Worm (Caenorhabditis elegans) whole organism, L3 larva: ENCODE data around the gene metl-1.
A peak's percentile ranks its signal among the peaks of the same experiment; 100 is the strongest.

ENCODE experiments used
- jun-1 ChIP-seq: fragments of 150-350 bp; optimal IDR thresholded peaks from 2 replicates; lab custom pipeline; 2014; ENCODE audit warnings: missing biosample characterization, missing genetic modification reagents, missing genetic modification characterization
- lin-15B ChIP-seq: fragments of 150-350 bp; optimal IDR thresholded peaks from 2 replicates; lab custom pipeline; 2014; ENCODE audit warnings: missing biosample characterization, missing genetic modification characterization
- nhr-28 ChIP-seq: fragments of 150-350 bp; optimal IDR thresholded peaks from 2 replicates; lab custom pipeline; 2014; ENCODE audit warnings: missing biosample characterization, missing genetic modification characterization
- ztf-4 ChIP-seq: fragments of 150-350 bp; optimal IDR thresholded peaks from 2 replicates; lab custom pipeline; 2014; ENCODE audit warnings: missing biosample characterization, missing genetic modification characterization

ce11 chrII:11492843-11493242 is 19.5 kb upstream of the metl-1 start, which contains the start of gene hacl-1:
- TF ChIP-seq jun-1: peak; percentile 4
- no peak for TF ChIP-seq lin-15B
- no peak for TF ChIP-seq nhr-28 (tag; lab: Kevin White, UChicago)
- TF ChIP-seq ztf-4 (tag; lab: Kevin White, UChicago): no peak
